Fruit fly (Drosophila melanogaster) whole organism, embryonic: Measurements from ENCODE around the gene CG9970.

Experiments
- Abd-B ChIP-seq: fragments of 200-800 bp; sonication (Bioruptor generic); optimal IDR thresholded peaks from 2 replicates; lab custom pipeline; 2018; ENCODE audit warnings: missing biosample characterization, mild to moderate bottlenecking, missing genetic modification characterization, moderate library complexity
- Blimp-1 ChIP-seq: fragments of 200-800 bp; sonication (Bioruptor generic); optimal IDR thresholded peaks from 3 replicates; lab custom pipeline; 2018; ENCODE audit warnings: missing biosample characterization, missing genetic modification characterization, mild to moderate bottlenecking, moderate library complexity, missing genetic modification reagents
- CG1024 ChIP-seq: fragments of 200-800 bp; sonication (Bioruptor generic); IDR thresholded peaks from 2 replicates; pipeline ENCODE4 v1.3.6; 2022; ENCODE audit warnings: missing biosample characterization, missing genetic modification characterization
- CG10321 ChIP-seq: fragments of 200-800 bp; sonication (Bioruptor generic); IDR thresholded peaks from 2 replicates; pipeline ENCODE4 v1.3.6; 2022; ENCODE audit warnings: missing biosample characterization, missing genetic modification characterization
- CG10431 ChIP-seq: fragments of 200-800 bp; sonication (Bioruptor generic); optimal IDR thresholded peaks from 3 replicates; lab custom pipeline; 2018; ENCODE audit warnings: missing biosample characterization, mild to moderate bottlenecking, missing genetic modification characterization
- CG12155 ChIP-seq: fragments of 200-800 bp; sonication (Bioruptor generic); optimal IDR thresholded peaks from 3 replicates; lab custom pipeline; 2016; ENCODE audit warnings: missing biosample characterization, missing genetic modification characterization
- CG12942 ChIP-seq: fragments of 200-800 bp; sonication (Bioruptor generic); optimal IDR thresholded peaks from 3 replicates; lab custom pipeline; 2016; ENCODE audit warnings: missing biosample characterization, missing genetic modification characterization
- CG14710 ChIP-seq: fragments of 200-800 bp; sonication (Bioruptor generic); optimal IDR thresholded peaks from 3 replicates; lab custom pipeline; 2019; ENCODE audit warnings: missing biosample characterization, mild to moderate bottlenecking, missing genetic modification characterization, moderate library complexity
- CG14965 ChIP-seq: fragments of 200-800 bp; sonication (Bioruptor generic); optimal IDR thresholded peaks from 2 replicates; lab custom pipeline; 2016; ENCODE audit warnings: missing biosample characterization, missing genetic modification characterization, borderline replicate concordance
- CG1602 ChIP-seq: fragments of 200-800 bp; sonication (Bioruptor generic); optimal IDR thresholded peaks from 3 replicates; lab custom pipeline; 2016; ENCODE audit warnings: missing biosample characterization, missing genetic modification characterization
- CG17612 ChIP-seq: fragments of 200-800 bp; sonication (Bioruptor generic); IDR thresholded peaks from 2 replicates; pipeline ENCODE4 v1.3.6; 2022; ENCODE audit warnings: missing biosample characterization, missing genetic modification characterization
- CG31441 ChIP-seq: fragments of 200-800 bp; sonication (Bioruptor generic); IDR thresholded peaks from 2 replicates; pipeline ENCODE4 v1.3.6; 2022; ENCODE audit warnings: missing biosample characterization, missing genetic modification characterization
- CG34224 ChIP-seq: fragments of 200-800 bp; sonication (Bioruptor generic); IDR thresholded peaks from 3 replicates; pipeline ENCODE4 v1.3.6; 2022; ENCODE audit warnings: missing biosample characterization, missing genetic modification characterization; ENCODE audit not compliant: partially characterized antibody
- CG3847 ChIP-seq: fragments of 200-800 bp; sonication (Bioruptor generic); IDR thresholded peaks from 2 replicates; pipeline ENCODE4 v1.3.6; 2022; ENCODE audit warnings: missing biosample characterization, missing genetic modification characterization
- CG4360 ChIP-seq: fragments of 200-800 bp; sonication (Bioruptor generic); IDR thresholded peaks from 2 replicates; pipeline ENCODE4 v1.3.6; 2022; ENCODE audit warnings: missing biosample characterization, missing genetic modification characterization
- CG5180 ChIP-seq: fragments of 200-800 bp; sonication (Bioruptor generic); optimal IDR thresholded peaks from 3 replicates; lab custom pipeline; 2017; ENCODE audit warnings: missing biosample characterization, missing genetic modification characterization, mild to moderate bottlenecking, moderate library complexity, missing genetic modification reagents
- CG6765 ChIP-seq: fragments of 200-800 bp; sonication (Bioruptor generic); optimal IDR thresholded peaks from 3 replicates; lab custom pipeline; 2017; ENCODE audit warnings: missing biosample characterization, mild to moderate bottlenecking, missing genetic modification characterization
- CG6791 ChIP-seq: fragments of 200-800 bp; sonication (Bioruptor generic); IDR thresholded peaks from 3 replicates; pipeline ENCODE4 v1.3.6; 2022; ENCODE audit warnings: missing biosample characterization, missing genetic modification characterization; ENCODE audit not compliant: partially characterized antibody
- CG7928 ChIP-seq: fragments of 200-800 bp; sonication (Bioruptor generic); optimal IDR thresholded peaks from 2 replicates; lab custom pipeline; 2017; ENCODE audit warnings: missing biosample characterization, mild to moderate bottlenecking, missing genetic modification characterization
- CG9215 ChIP-seq: fragments of 200-800 bp; sonication (Bioruptor generic); IDR thresholded peaks from 2 replicates; pipeline ENCODE4 v1.3.6; 2022; ENCODE audit warnings: missing biosample characterization, missing genetic modification characterization
- Dbx ChIP-seq: fragments of 200-800 bp; sonication (Bioruptor generic); IDR thresholded peaks from 3 replicates; pipeline ENCODE4 v1.3.6; 2022; ENCODE audit warnings: missing biosample characterization, missing genetic modification characterization
- Hmx ChIP-seq: fragments of 200-800 bp; sonication (Bioruptor generic); optimal IDR thresholded peaks from 2 replicates; lab custom pipeline; 2016; ENCODE audit warnings: missing biosample characterization, missing genetic modification characterization
- Hsf ChIP-seq: fragments of 200-800 bp; sonication (Bioruptor generic); optimal IDR thresholded peaks from 3 replicates; lab custom pipeline; 2016; ENCODE audit warnings: missing biosample characterization, missing genetic modification characterization
- NC2β ChIP-seq: fragments of 200-800 bp; sonication (Bioruptor generic); optimal IDR thresholded peaks from 2 replicates; lab custom pipeline; 2016; ENCODE audit warnings: missing biosample characterization, missing genetic modification characterization
- Nf-YA ChIP-seq: fragments of 200-800 bp; sonication (Bioruptor generic); IDR thresholded peaks from 2 replicates; pipeline ENCODE4 v1.3.6; 2022; ENCODE audit warnings: missing biosample characterization, missing genetic modification characterization
- Rx ChIP-seq: fragments of 200-800 bp; sonication (Bioruptor generic); IDR thresholded peaks from 2 replicates; pipeline ENCODE4 v1.3.6; 2022; ENCODE audit warnings: missing biosample characterization, missing genetic modification characterization
- bab2 ChIP-seq: fragments of 200-800 bp; sonication (Bioruptor generic); optimal IDR thresholded peaks from 2 replicates; lab custom pipeline; 2016; ENCODE audit warnings: missing biosample characterization, missing genetic modification characterization
- bsh ChIP-seq, 2 experiments: fragments of 200-800 bp; sonication (Bioruptor generic); optimal IDR thresholded peaks; 2 replicates each; lab custom pipeline; 2017 to 2018; ENCODE audit warnings: mild to moderate bottlenecking in 2 of 2, missing biosample characterization in 2 of 2, missing genetic modification characterization in 2 of 2, moderate library complexity in 1 of 2
- btn ChIP-seq: fragments of 200-800 bp; sonication (Bioruptor generic); optimal IDR thresholded peaks from 2 replicates; lab custom pipeline; 2016; ENCODE audit warnings: missing biosample characterization, missing genetic modification characterization
- cas ChIP-seq: fragments of 200-800 bp; sonication (Bioruptor generic); IDR thresholded peaks from 2 replicates; pipeline ENCODE4 v1.3.6; 2022; ENCODE audit warnings: missing biosample characterization, missing genetic modification characterization
- chm ChIP-seq: fragments of 200-800 bp; sonication (Bioruptor generic); IDR thresholded peaks from 2 replicates; pipeline ENCODE4 v1.3.6; 2022; ENCODE audit warnings: missing biosample characterization, missing genetic modification characterization
- corto ChIP-seq: fragments of 200-800 bp; sonication (Bioruptor generic); optimal IDR thresholded peaks from 2 replicates; lab custom pipeline; 2016; ENCODE audit warnings: missing biosample characterization, mild to moderate bottlenecking, missing genetic modification characterization, moderate library complexity
- da ChIP-seq: fragments of 200-800 bp; sonication (Bioruptor generic); optimal IDR thresholded peaks from 2 replicates; lab custom pipeline; 2016; ENCODE audit warnings: missing biosample characterization, missing genetic modification characterization
- dati ChIP-seq: fragments of 200-800 bp; sonication (Bioruptor generic); IDR thresholded peaks from 2 replicates; pipeline ENCODE4 v1.3.6; 2022; ENCODE audit warnings: missing biosample characterization, missing genetic modification characterization
- dpn ChIP-seq, 2 experiments: fragments of 200-800 bp; sonication (Bioruptor generic); optimal IDR thresholded peaks; 3 replicates each; lab custom pipeline; 2016; ENCODE audit warnings: missing biosample characterization in 2 of 2, missing genetic modification characterization in 2 of 2
- eyg ChIP-seq: fragments of 200-800 bp; sonication (Bioruptor generic); optimal IDR thresholded peaks from 3 replicates; lab custom pipeline; 2016; ENCODE audit warnings: missing biosample characterization, missing genetic modification characterization
- gce ChIP-seq: fragments of 200-800 bp; sonication (Bioruptor generic); IDR thresholded peaks from 3 replicates; pipeline ENCODE4 v1.3.6; 2022; ENCODE audit warnings: missing biosample characterization, missing genetic modification characterization
- grn ChIP-seq: fragments of 200-800 bp; sonication (Bioruptor generic); optimal IDR thresholded peaks from 3 replicates; lab custom pipeline; 2017; ENCODE audit warnings: missing biosample characterization, missing genetic modification characterization
- gro ChIP-seq: fragments of 200-800 bp; sonication (Bioruptor generic); optimal IDR thresholded peaks from 2 replicates; lab custom pipeline; 2016; ENCODE audit warnings: missing biosample characterization, missing genetic modification characterization
- klu ChIP-seq: fragments of 200-800 bp; sonication (Bioruptor generic); IDR thresholded peaks from 2 replicates; pipeline ENCODE4 v1.3.6; 2022; ENCODE audit warnings: missing biosample characterization, missing genetic modification characterization
- otp ChIP-seq: fragments of 200-800 bp; sonication (Bioruptor generic); IDR thresholded peaks from 3 replicates; pipeline ENCODE4, ENCODE4 v1.3.6; 2022; ENCODE audit warnings: missing biosample characterization, missing genetic modification characterization
- pb ChIP-seq: fragments of 200-800 bp; sonication (Bioruptor generic); optimal IDR thresholded peaks from 3 replicates; lab custom pipeline; 2016; ENCODE audit warnings: missing biosample characterization, missing genetic modification characterization
- pho ChIP-seq: fragments of 200-800 bp; sonication (Bioruptor generic); optimal IDR thresholded peaks from 2 replicates; lab custom pipeline; 2016; ENCODE audit warnings: missing biosample characterization, missing genetic modification characterization
- ranshi ChIP-seq: fragments of 200-800 bp; sonication (Bioruptor generic); IDR thresholded peaks from 2 replicates; pipeline ENCODE4 v1.3.6; 2022; ENCODE audit warnings: missing biosample characterization, missing genetic modification characterization
- row ChIP-seq: fragments of 200-800 bp; sonication (Bioruptor generic); IDR thresholded peaks from 3 replicates; pipeline ENCODE4 v1.3.6; 2022; ENCODE audit warnings: missing biosample characterization, missing genetic modification characterization
- sc ChIP-seq, 3 experiments: fragments of >200 bp in 2 of 3; fragments of 200-800 bp in 1 of 3; sonication (Bioruptor generic) in 1 of 3; optimal IDR thresholded peaks; 2 replicates in 2 of 3; 3 replicates in 1 of 3; lab custom pipeline; 2017; ENCODE audit warnings: mild to moderate bottlenecking in 1 of 3, missing biosample characterization in 1 of 3, missing genetic modification characterization in 1 of 3, missing genetic modification reagents in 1 of 3
- sim ChIP-seq: fragments of 200-800 bp; sonication (Bioruptor generic); IDR thresholded peaks from 2 replicates; pipeline ENCODE4 v1.3.6; 2022; ENCODE audit warnings: missing biosample characterization, missing genetic modification characterization
- sisA ChIP-seq: fragments of 200-800 bp; sonication (Bioruptor generic); IDR thresholded peaks from 2 replicates; pipeline ENCODE4 v1.3.6; 2022; ENCODE audit warnings: missing biosample characterization, missing genetic modification characterization
- tin ChIP-seq: fragments of 200-800 bp; sonication (Bioruptor generic); optimal IDR thresholded peaks from 3 replicates; lab custom pipeline; 2016; ENCODE audit warnings: missing biosample characterization, missing genetic modification characterization
- toy ChIP-seq: fragments of 200-800 bp; sonication (Bioruptor generic); IDR thresholded peaks from 2 replicates; pipeline ENCODE4 v1.3.6; 2022; ENCODE audit warnings: missing biosample characterization, missing genetic modification characterization
- usp ChIP-seq: fragments of >200 bp; optimal IDR thresholded peaks from 2 replicates; lab custom pipeline; 2017; ENCODE audit warnings: missing biosample characterization, missing genetic modification characterization
- vnd ChIP-seq: fragments of 200-800 bp; sonication (Bioruptor generic); IDR thresholded peaks from 3 replicates; pipeline ENCODE4 v1.3.6; 2022; ENCODE audit warnings: missing biosample characterization, missing genetic modification characterization; ENCODE audit not compliant: partially characterized antibody

The CG9970 gene

DNA sequence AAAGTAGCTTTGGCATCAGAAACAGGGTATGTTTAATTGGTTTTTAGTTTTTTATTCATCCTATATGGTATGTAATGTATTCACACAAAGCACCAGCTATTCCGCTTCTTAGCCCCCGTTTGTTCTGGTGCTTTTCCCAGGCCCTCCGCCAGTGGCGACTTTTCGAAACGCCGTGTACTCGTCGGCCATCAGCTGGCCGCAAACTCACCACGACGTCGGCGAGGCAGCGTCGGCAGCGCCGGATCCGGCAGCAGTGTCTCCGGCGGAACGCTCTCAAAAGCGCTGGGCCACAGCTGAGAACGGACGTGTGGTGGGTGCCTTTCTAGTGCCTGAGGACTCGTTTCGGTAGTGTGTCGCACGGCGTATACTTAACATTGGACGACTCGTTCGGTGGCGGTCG is 21.7 kb downstream of the CG9970 start, which contains the start of gene Shab (continued):
- TF ChIP-seq CG14710 = no peak
- no peak for TF ChIP-seq eyg (GFP tag; lab: Kevin White, UChicago)
- TF ChIP-seq CG6765 (GFP tag; lab: Kevin White, UChicago) = peak; percentile 1
- no peak for TF ChIP-seq sc (optimal IDR thresholded peaks at IDR 0.05; lab: Kevin White, UChicago)
- no peak for TF ChIP-seq sc (GFP tag; optimal IDR thresholded peaks at IDR 0.05; lab: Kevin White, UChicago)
- TF ChIP-seq pb = no peak
- TF ChIP-seq klu = no peak
- TF ChIP-seq CG1602 (GFP tag; lab: Kevin White, UChicago) = no peak
- TF ChIP-seq ranshi (GFP tag; lab: Robert Waterston, UW) = peak; percentile 51; the same call in 1 of the 2 replicates
- no peak for TF ChIP-seq dati (GFP tag; lab: Robert Waterston, UW)
- TF ChIP-seq CG10431 = no peak
- TF ChIP-seq bsh (GFP tag; optimal IDR thresholded peaks at IDR 0.05; lab: Kevin White, UChicago) = no peak
- no peak for TF ChIP-seq sisA (GFP tag; lab: Robert Waterston, UW)
- TF ChIP-seq CG17612 (GFP tag; lab: Robert Waterston, UW) = no peak
- no peak for TF ChIP-seq CG12942 (GFP tag; lab: Kevin White, UChicago)
- no peak for TF ChIP-seq gce
- peak; percentile 36 for TF ChIP-seq chm (GFP tag; lab: Robert Waterston, UW)
- no peak for TF ChIP-seq cas (GFP tag; lab: Robert Waterston, UW)
- peak; percentile 6 for TF ChIP-seq btn (GFP tag; lab: Kevin White, UChicago)
- 0 out of 2 replicates have a peak, but pooled peaks have one; percentile 19 for TF ChIP-seq CG9215 (GFP tag; lab: Robert Waterston, UW)
- TF ChIP-seq tin (GFP tag; lab: Kevin White, UChicago) = peak; percentile 17
- no peak for TF ChIP-seq Hmx (GFP tag; lab: Kevin White, UChicago)
- TF ChIP-seq CG34224 = peak; percentile 35; the same call in 1 of the 3 replicates
- TF ChIP-seq otp (GFP tag; lab: Robert Waterston, UW) = no peak
- peak; percentile 6 for TF ChIP-seq pho (GFP tag; lab: Kevin White, UChicago)
- TF ChIP-seq CG3847 = peak; percentile 36; the same call in 1 of the 2 replicates
- peak; percentile 70; the same call in 2 of the 3 replicates for TF ChIP-seq Dbx (GFP tag; lab: Robert Waterston, UW)
- TF ChIP-seq CG14965 = no peak
- TF ChIP-seq CG31441 (GFP tag; lab: Robert Waterston, UW) = no peak
- no peak for TF ChIP-seq corto
- no peak for TF ChIP-seq CG4360 (GFP tag; lab: Robert Waterston, UW)
- TF ChIP-seq CG7928 (GFP tag; lab: Kevin White, UChicago) = no peak
- 0 out of 2 replicates have a peak, but pooled peaks have one; percentile 36 for TF ChIP-seq Nf-YA (GFP tag; lab: Robert Waterston, UW)
- TF ChIP-seq CG5180 (GFP tag; lab: Kevin White, UChicago) = no peak
- TF ChIP-seq usp (GFP tag; lab: Kevin White, UChicago) = no peak
- TF ChIP-seq row (GFP tag; lab: Robert Waterston, UW) = peak; percentile 65
- no peak for TF ChIP-seq sim
- TF ChIP-seq toy (GFP tag; lab: Robert Waterston, UW) = no peak
- TF ChIP-seq bab2 (GFP tag; lab: Kevin White, UChicago) = peak; percentile 49
- TF ChIP-seq Rx (GFP tag; lab: Robert Waterston, UW) = 0 out of 2 replicates have a peak, but pooled peaks have one; percentile 22
- no peak for TF ChIP-seq NC2β (GFP tag; lab: Kevin White, UChicago)
- TF ChIP-seq da = no peak
- TF ChIP-seq CG6791 (GFP tag; lab: Robert Waterston, UW) = no peak
- TF ChIP-seq gro (GFP tag; lab: Kevin White, UChicago) = peak; percentile 21
- TF ChIP-seq vnd (GFP tag; lab: Robert Waterston, UW) = no peak
- TF ChIP-seq Hsf (GFP tag; lab: Kevin White, UChicago) = no peak
- TF ChIP-seq CG10321 (GFP tag; lab: Robert Waterston, UW) = no peak
- no peak for TF ChIP-seq CG1024 (GFP tag; lab: Robert Waterston, UW)
- TF ChIP-seq dpn (GFP tag; optimal IDR thresholded peaks at IDR 0.05; lab: Kevin White, UChicago) = no peak
- no peak for TF ChIP-seq Blimp-1 (GFP tag; lab: Kevin White, UChicago)
- no peak for TF ChIP-seq CG12155 (GFP tag; lab: Kevin White, UChicago)
- no peak for TF ChIP-seq Abd-B (GFP tag; lab: Kevin White, UChicago)
- TF ChIP-seq grn (GFP tag; lab: Kevin White, UChicago) = no peak
